Fruit fly (Drosophila melanogaster): ENCODE data around the gene comm3.

The comm3 gene

DNA sequence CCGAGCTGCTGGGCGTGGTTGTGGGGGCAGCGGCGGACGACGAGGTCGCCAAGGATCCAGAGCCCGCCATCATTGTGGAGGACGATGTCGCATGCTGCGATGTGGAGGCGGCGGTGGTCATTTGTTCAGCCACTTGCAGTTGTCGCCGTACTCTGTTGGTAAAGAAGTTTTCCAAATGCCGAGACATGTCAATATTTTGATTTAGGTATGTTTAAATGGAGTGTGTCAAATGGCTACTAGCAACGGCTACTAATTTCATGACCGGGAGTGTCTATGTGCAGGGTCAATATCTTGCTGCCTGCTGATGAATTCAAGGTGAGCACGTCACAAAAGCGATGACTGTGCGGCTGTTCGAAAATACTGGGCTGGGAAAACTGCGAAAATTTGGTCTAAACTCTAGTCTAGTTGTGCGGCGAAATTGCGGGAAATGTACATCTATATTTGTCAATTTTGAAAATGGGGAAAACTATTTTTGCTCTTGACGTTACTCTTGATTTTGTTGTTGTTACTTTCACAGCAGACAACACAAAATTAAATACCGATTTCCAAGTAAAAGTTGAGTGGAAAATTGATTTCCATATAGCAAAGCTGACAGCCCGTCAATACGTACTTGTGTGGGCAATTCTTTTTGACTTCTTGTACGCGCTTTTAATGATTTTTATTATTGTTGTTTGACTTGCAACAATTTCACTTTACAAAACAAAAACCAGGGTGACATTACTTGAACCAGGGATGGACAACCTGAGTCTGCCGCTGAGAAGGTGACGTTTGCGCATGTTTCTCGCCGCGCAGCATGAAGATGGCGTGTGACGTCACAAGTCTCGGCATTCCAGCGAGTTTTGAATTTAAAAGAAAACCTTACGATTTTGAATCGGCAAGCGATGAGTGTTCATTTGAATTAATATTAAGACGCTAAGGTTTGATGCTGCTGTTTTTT is 59.8 kb downstream of the comm3 start, which contains the start of gene CG7656 (continued):
- no peak for TF ChIP-seq Oaz (GFP tag; IDR thresholded peaks at IDR 0.05)
- peak; percentile 28; the same call in 1 of the 2 replicates for TF ChIP-seq E2f1 (GFP tag; IDR thresholded peaks at IDR 0.05)
- peak; percentile 94 for TF ChIP-seq CG4617 (GFP tag; optimal IDR thresholded peaks at IDR 0.05; ENCODE audit: borderline replicate concordance)
- TF ChIP-seq tin (GFP tag; optimal IDR thresholded peaks at IDR 0.05): peak; percentile 82
- no peak for TF ChIP-seq fru (optimal IDR thresholded peaks at IDR 0.05)
- TF ChIP-seq Poxn (GFP tag; IDR thresholded peaks at IDR 0.05): no peak
- peak; percentile 96 for TF ChIP-seq CG3281 (GFP tag; optimal IDR thresholded peaks at IDR 0.05)
- no peak for TF ChIP-seq CkIIα-i1 (GFP tag; IDR thresholded peaks at IDR 0.05)
- TF ChIP-seq Stat92E (GFP tag; optimal IDR thresholded peaks at IDR 0.05): no peak
- TF ChIP-seq ato (GFP tag; IDR thresholded peaks at IDR 0.05; ENCODE audit: partially characterized antibody): no peak
- TF ChIP-seq CG8478 (optimal IDR thresholded peaks at IDR 0.05): no peak
- TF ChIP-seq CG2199 (GFP tag; IDR thresholded peaks at IDR 0.05): peak; percentile 70; the same call in 1 of the 3 replicates
- no peak; the same call in 1 of the 2 replicates for TF ChIP-seq CG13287 (GFP tag; IDR thresholded peaks at IDR 0.05; ENCODE audit: partially characterized antibody)
- no peak for TF ChIP-seq nau (GFP tag; optimal IDR thresholded peaks at IDR 0.05)
- TF ChIP-seq oc (tag; optimal IDR thresholded peaks at IDR 0.05): no peak
- peak; percentile 69 for TF ChIP-seq CG12769 (tag; optimal IDR thresholded peaks at IDR 0.05)
- peak; percentile 75 for TF ChIP-seq chm (GFP tag; IDR thresholded peaks at IDR 0.05)
- TF ChIP-seq CG14965 (GFP tag; optimal IDR thresholded peaks at IDR 0.05; ENCODE audit: borderline replicate concordance): no peak
- TF ChIP-seq CG32772 (GFP tag; IDR thresholded peaks at IDR 0.05): peak; percentile 52
- 0 out of 2 replicates have a peak, but pooled peaks have one; percentile 10 for TF ChIP-seq Taf1 (GFP tag; IDR thresholded peaks at IDR 0.05)
- TF ChIP-seq CG4424 (GFP tag; optimal IDR thresholded peaks at IDR 0.05): peak; percentile 68
- TF ChIP-seq psq (GFP tag; optimal IDR thresholded peaks at IDR 0.05): no peak
- no peak for TF ChIP-seq CG10565 (GFP tag; optimal IDR thresholded peaks at IDR 0.05)
- TF ChIP-seq CG18262 (tag; optimal IDR thresholded peaks at IDR 0.05): no peak
- peak; percentile 47 for TF ChIP-seq CG8290 (GFP tag; optimal IDR thresholded peaks at IDR 0.05)
- TF ChIP-seq CG8290 (tag; optimal IDR thresholded peaks at IDR 0.05): peak; percentile 43 to 95
- TF ChIP-seq Tbp (GFP tag; optimal IDR thresholded peaks at IDR 0.05): no peak
- TF ChIP-seq stwl (tag; optimal IDR thresholded peaks at IDR 0.05): peak; percentile 59
- TF ChIP-seq grn (GFP tag; optimal IDR thresholded peaks at IDR 0.05): no peak
- TF ChIP-seq CG11456 (GFP tag; IDR thresholded peaks at IDR 0.05): peak; percentile 84
- TF ChIP-seq sima (GFP tag; optimal IDR thresholded peaks at IDR 0.05): no peak
- TF ChIP-seq Jarid2 (GFP tag; optimal IDR thresholded peaks at IDR 0.05): no peak
- TF ChIP-seq CG12155 (GFP tag; optimal IDR thresholded peaks at IDR 0.05): peak; percentile 84
- no peak for TF ChIP-seq CG10267 (tag; optimal IDR thresholded peaks at IDR 0.05)
- peak; percentile 38 for TF ChIP-seq lab (GFP tag; optimal IDR thresholded peaks at IDR 0.05)
- peak; percentile 10 for TF ChIP-seq CG6854 (GFP tag; optimal IDR thresholded peaks at IDR 0.05)
- peak; percentile 16 for TF ChIP-seq CG12219 (GFP tag; optimal IDR thresholded peaks at IDR 0.05)
- no peak for TF ChIP-seq cato (GFP tag; optimal IDR thresholded peaks at IDR 0.05; ENCODE audit: borderline replicate concordance)
- TF ChIP-seq CG4360 (GFP tag; IDR thresholded peaks at IDR 0.05): peak; percentile 65; the same call in 1 of the 2 replicates
- peak; percentile 71 for TF ChIP-seq Atf-2 (GFP tag; optimal IDR thresholded peaks at IDR 0.05)
- peak; percentile 11; the same call in 1 of the 2 replicates for TF ChIP-seq onecut (GFP tag; IDR thresholded peaks at IDR 0.05)
- TF ChIP-seq nerfin-1 (tag; optimal IDR thresholded peaks at IDR 0.05): no peak
- TF ChIP-seq CG12071 (GFP tag; optimal IDR thresholded peaks at IDR 0.05): peak; percentile 36
- no peak for TF ChIP-seq trh (GFP tag; optimal IDR thresholded peaks at IDR 0.05)
- TF ChIP-seq CG18476 (GFP tag; optimal IDR thresholded peaks at IDR 0.05): no peak
- peak; percentile 85 for TF ChIP-seq Rfx (GFP tag; IDR thresholded peaks at IDR 0.05)
- TF ChIP-seq corto (GFP tag; optimal IDR thresholded peaks at IDR 0.05): no peak
- TF ChIP-seq gro (GFP tag; optimal IDR thresholded peaks at IDR 0.05): peak; percentile 88
- peak; percentile 32; the same call in 1 of the 2 replicates for TF ChIP-seq gsb (GFP tag; IDR thresholded peaks at IDR 0.05)
